Fruit fly (Drosophila melanogaster): ENCODE data around the gene CG43319.

CG43319 gene

dm6 chr3R:27694018-27694417, at the start of gene CG43319:
Gene CG43319, plus strand, starts transcription at chr3R:27694318.
- TF ChIP-seq Sin3A (optimal IDR thresholded peaks at IDR 0.05): no peak
- no peak for TF ChIP-seq Myc (optimal IDR thresholded peaks at IDR 0.05)
- no peak for TF ChIP-seq insv (optimal IDR thresholded peaks at IDR 0.05)
- TF ChIP-seq psq (optimal IDR thresholded peaks at IDR 0.05): no peak
- no peak for TF ChIP-seq h (optimal IDR thresholded peaks at IDR 0.05)
- no peak for TF ChIP-seq ttk (optimal IDR thresholded peaks at IDR 0.05)

- no peak for TF ChIP-seq psq (optimal IDR thresholded peaks at IDR 0.05)
- no peak for TF ChIP-seq Myc (optimal IDR thresholded peaks at IDR 0.05)
- TF ChIP-seq h (optimal IDR thresholded peaks at IDR 0.05): no peak
- TF ChIP-seq Sin3A (optimal IDR thresholded peaks at IDR 0.05): no peak
- TF ChIP-seq insv (optimal IDR thresholded peaks at IDR 0.05): no peak
- TF ChIP-seq ttk (optimal IDR thresholded peaks at IDR 0.05): no peak
These were observed 46.3 kb upstream of the CG43319 start for dm6 chr3R:27647817-27648216.

dm6 chr3R:27651710-27652109, 42.4 kb upstream of the CG43319 start:
- TF ChIP-seq h (optimal IDR thresholded peaks at IDR 0.05) (no peak), Sin3A (optimal IDR thresholded peaks at IDR 0.05) (no peak), insv (optimal IDR thresholded peaks at IDR 0.05) (no peak), Myc (optimal IDR thresholded peaks at IDR 0.05) (no peak), ttk (optimal IDR thresholded peaks at IDR 0.05) (no peak), psq (optimal IDR thresholded peaks at IDR 0.05) (no peak)

DNA sequence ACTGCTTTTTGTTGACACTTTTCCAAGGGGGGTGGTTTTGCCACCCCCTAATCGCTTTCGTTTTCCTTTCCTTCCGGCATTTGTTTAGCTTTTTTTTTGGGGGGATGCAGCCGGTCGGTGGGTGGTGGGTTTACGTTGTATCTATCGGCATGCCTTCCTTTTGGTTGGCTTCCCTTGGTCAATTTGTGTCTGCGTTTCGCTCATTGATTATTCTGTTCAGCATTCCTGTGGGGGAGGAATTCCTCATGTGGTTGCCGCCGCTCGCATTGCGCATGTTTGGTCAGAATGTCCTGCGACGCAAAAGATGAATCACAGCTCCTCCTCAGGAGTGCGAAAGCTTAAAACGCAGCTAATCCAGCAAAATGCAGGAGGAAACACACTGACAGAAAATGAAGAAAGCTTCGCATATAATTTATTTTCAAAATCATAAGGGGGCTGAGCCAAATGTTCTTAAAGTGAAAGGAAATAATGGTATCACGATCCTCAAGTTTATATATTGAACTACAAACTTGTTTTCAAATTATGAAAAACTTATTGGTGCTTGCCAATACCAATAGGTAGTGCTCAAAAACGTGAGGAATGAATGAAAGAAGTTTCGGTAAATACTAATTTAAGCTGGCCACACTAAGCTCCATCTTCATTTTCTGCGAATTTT, 41.8 kb upstream of the CG43319 start, which contains the start of gene RpS10a:
RpS10a (plus strand) TSS at position 605 of the 655 bp plus-strand sequence.
- TF ChIP-seq h (optimal IDR thresholded peaks at IDR 0.05) (no peak), Myc (optimal IDR thresholded peaks at IDR 0.05) (no peak), insv (optimal IDR thresholded peaks at IDR 0.05) (no peak), Sin3A (optimal IDR thresholded peaks at IDR 0.05) (no peak), psq (optimal IDR thresholded peaks at IDR 0.05) (no peak), ttk (optimal IDR thresholded peaks at IDR 0.05) (no peak)

DNA sequence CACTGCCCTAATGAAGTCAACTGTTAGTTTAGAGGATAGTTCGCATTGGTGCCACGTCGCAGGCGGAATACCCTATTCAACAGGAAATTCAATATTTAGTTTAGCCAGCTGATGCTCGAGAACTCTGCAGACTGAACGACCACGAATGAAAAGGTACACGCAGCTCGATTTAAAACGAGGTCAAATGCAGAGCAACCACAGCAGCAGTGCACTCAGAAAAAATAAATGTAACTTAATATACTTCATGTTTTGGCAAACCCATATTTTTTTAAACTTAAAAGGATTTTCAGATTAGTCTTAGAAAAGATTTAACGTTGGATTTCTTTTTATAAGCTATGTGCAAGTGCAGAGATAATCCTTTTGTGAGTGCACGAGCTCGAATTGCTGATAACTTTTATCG, 39.0 kb upstream of the CG43319 start:
- TF ChIP-seq insv (optimal IDR thresholded peaks at IDR 0.05): no peak
- no peak for TF ChIP-seq psq (optimal IDR thresholded peaks at IDR 0.05)
- no peak for TF ChIP-seq Sin3A (optimal IDR thresholded peaks at IDR 0.05)
- no peak for TF ChIP-seq h (optimal IDR thresholded peaks at IDR 0.05)
- TF ChIP-seq Myc (optimal IDR thresholded peaks at IDR 0.05): no peak
- no peak for TF ChIP-seq ttk (optimal IDR thresholded peaks at IDR 0.05)

- TF ChIP-seq psq (optimal IDR thresholded peaks at IDR 0.05) (no peak), h (optimal IDR thresholded peaks at IDR 0.05) (no peak)
These were observed 37.2 kb upstream of the CG43319 start, which contains the start of gene tau for dm6 chr3R:27656686-27657535. Gene tau, minus strand, starts transcription at chr3R:27656996.

DNA sequence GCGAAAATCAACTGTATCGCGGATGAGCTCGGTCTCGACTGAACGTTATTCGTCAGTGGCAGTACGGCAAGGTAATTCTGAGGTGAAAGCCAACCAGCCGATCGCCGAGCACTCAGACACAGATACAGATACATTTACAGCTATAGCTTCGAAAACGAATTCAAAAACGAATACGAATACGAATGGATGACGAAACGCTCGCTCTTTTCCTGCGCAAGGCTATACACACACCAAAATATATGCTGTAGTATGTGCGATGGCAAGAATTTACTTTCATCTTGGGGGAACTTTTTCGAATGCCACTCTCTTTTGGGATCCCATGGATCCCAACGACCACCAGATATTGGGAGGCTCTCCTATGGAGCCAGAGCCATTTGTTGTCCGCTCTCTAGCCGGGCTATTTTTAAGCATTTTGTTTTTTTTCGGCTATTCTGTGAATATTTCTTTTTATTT, 34.0 kb upstream of the CG43319 start, which contains the start of gene Mlc1:
Mlc1 (minus strand) TSS at position 51 of the 453 bp plus-strand sequence.
- no peak for TF ChIP-seq Myc (optimal IDR thresholded peaks at IDR 0.05)
- no peak for TF ChIP-seq insv (optimal IDR thresholded peaks at IDR 0.05)
- no peak for TF ChIP-seq psq (optimal IDR thresholded peaks at IDR 0.05)
- TF ChIP-seq h (optimal IDR thresholded peaks at IDR 0.05): no peak
- no peak for TF ChIP-seq ttk (optimal IDR thresholded peaks at IDR 0.05)
- TF ChIP-seq Sin3A (optimal IDR thresholded peaks at IDR 0.05): no peak

dm6 chr3R:27661389-27661788, 32.7 kb upstream of the CG43319 start:
- no peak for TF ChIP-seq psq (optimal IDR thresholded peaks at IDR 0.05)
- TF ChIP-seq Sin3A (optimal IDR thresholded peaks at IDR 0.05): no peak
- no peak for TF ChIP-seq ttk (optimal IDR thresholded peaks at IDR 0.05)
- no peak for TF ChIP-seq insv (optimal IDR thresholded peaks at IDR 0.05)
- TF ChIP-seq Myc (optimal IDR thresholded peaks at IDR 0.05): no peak
- no peak for TF ChIP-seq h (optimal IDR thresholded peaks at IDR 0.05)

- TF ChIP-seq insv (optimal IDR thresholded peaks at IDR 0.05) (no peak), Myc (optimal IDR thresholded peaks at IDR 0.05) (no peak), Sin3A (optimal IDR thresholded peaks at IDR 0.05) (no peak), h (optimal IDR thresholded peaks at IDR 0.05) (no peak), ttk (optimal IDR thresholded peaks at IDR 0.05) (no peak), psq (optimal IDR thresholded peaks at IDR 0.05) (no peak)
These were observed 32.1 kb upstream of the CG43319 start, which contains the start of gene unc80 for dm6 chr3R:27661971-27662489. Gene unc80, plus strand, starts transcription at chr3R:27662439.

DNA sequence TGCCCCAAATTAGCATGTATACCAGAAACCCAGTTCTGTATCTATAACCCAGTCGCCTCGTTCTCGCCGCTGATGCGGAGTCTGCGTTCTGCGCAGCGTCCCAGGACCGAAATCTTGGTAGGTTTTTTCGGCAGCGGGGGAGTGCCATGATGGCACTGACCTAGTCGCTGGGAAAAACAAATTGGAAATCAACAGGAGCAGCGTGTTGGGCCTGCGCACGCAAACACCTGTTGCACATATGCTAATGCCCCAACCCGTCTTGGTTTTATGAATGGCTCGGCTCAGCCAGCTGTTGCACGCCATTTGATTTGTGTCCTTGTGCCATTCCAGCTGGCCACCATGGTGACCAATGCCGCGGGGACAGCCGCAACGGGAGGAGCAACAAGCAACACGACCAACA, 31.3 kb upstream of the CG43319 start:
- TF ChIP-seq h (optimal IDR thresholded peaks at IDR 0.05): no peak
- TF ChIP-seq insv (optimal IDR thresholded peaks at IDR 0.05): no peak
- TF ChIP-seq Myc (optimal IDR thresholded peaks at IDR 0.05): no peak
- no peak for TF ChIP-seq psq (optimal IDR thresholded peaks at IDR 0.05)
- no peak for TF ChIP-seq Sin3A (optimal IDR thresholded peaks at IDR 0.05)
- no peak for TF ChIP-seq ttk (optimal IDR thresholded peaks at IDR 0.05)

DNA sequence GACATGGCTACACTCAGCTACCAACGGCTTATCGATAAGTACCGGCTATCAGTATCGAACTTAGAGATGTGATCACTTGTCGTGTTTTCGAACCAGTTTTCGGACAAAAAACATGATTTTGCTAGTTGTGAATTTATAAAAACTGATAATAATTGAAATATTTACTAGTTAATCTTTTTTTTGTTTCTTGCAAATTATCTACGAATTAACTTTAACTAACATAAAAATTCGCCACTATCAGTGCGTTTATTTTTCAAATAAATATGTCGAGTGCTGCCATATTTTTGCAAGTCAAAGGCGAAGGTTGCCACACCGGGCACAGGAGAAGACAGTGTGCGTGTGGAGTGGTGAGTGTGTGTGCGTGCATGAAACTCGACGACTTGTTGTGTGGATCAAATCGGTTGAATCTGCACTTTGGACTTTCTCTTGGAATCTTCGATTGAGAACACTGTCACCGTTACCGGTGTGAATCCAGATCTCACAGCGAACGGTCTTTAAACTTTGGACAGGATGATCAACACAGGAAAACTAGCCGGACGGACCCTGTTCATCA, 16.9 kb upstream of the CG43319 start, which contains the start of gene Hsdl2:
Hsdl2 (plus strand) TSS at position 349 of the 553 bp plus-strand sequence.
- no peak for TF ChIP-seq h (optimal IDR thresholded peaks at IDR 0.05)
- TF ChIP-seq Myc (optimal IDR thresholded peaks at IDR 0.05): no peak
- TF ChIP-seq ttk (optimal IDR thresholded peaks at IDR 0.05): no peak
- no peak for TF ChIP-seq psq (optimal IDR thresholded peaks at IDR 0.05)
- no peak for TF ChIP-seq insv (optimal IDR thresholded peaks at IDR 0.05)
- no peak for TF ChIP-seq Sin3A (optimal IDR thresholded peaks at IDR 0.05)
